Worm (Caenorhabditis elegans): ENCODE measurements around the gene cwp-5.
A peak's percentile ranks its signal among the peaks of the same experiment; 100 is the strongest.

cwp-5 gene

DNA sequence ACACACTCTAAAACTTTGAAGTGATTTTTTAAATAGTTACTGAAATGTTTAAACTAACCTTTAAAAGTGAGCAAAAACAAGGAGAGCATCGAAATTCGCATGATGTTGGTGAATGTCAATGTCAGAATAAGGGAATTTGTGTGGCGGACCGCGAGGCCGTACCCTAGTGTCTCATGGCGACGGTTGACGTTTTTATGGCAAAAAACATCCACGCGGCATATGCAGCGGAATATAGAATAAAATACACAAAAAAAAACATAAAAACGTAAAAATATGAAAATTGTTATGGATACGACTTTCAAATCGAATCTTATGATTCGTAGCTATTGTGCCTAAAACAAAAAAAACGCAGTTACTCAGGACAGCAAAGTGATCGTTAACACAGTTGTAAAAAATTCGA is at the start of gene cwp-5:
Gene cwp-5, minus strand, starts transcription at position 101 of the 400 bp plus-strand sequence.
- no peak for TF ChIP-seq elt-2 (tag; optimal IDR thresholded peaks at IDR 0.05)
- TF ChIP-seq lin-15B (tag; optimal IDR thresholded peaks at IDR 0.05), result no peak
- TF ChIP-seq hlh-17 (GFP tag; optimal IDR thresholded peaks at IDR 0.05; ENCODE audit: borderline replicate concordance), result no peak
- no peak for TF ChIP-seq egl-27 (tag; optimal IDR thresholded peaks at IDR 0.05)
- no peak for TF ChIP-seq ceh-8 (GFP tag; optimal IDR thresholded peaks at IDR 0.05)
- no peak for TF ChIP-seq nhr-20 (tag; optimal IDR thresholded peaks at IDR 0.05)
- no peak for TF ChIP-seq hpl-2 (GFP tag; optimal IDR thresholded peaks at IDR 0.05)
- TF ChIP-seq lin-13 (GFP tag; optimal IDR thresholded peaks at IDR 0.05), result no peak
- TF ChIP-seq lin-14 (GFP tag; optimal IDR thresholded peaks at IDR 0.05), result no peak

DNA sequence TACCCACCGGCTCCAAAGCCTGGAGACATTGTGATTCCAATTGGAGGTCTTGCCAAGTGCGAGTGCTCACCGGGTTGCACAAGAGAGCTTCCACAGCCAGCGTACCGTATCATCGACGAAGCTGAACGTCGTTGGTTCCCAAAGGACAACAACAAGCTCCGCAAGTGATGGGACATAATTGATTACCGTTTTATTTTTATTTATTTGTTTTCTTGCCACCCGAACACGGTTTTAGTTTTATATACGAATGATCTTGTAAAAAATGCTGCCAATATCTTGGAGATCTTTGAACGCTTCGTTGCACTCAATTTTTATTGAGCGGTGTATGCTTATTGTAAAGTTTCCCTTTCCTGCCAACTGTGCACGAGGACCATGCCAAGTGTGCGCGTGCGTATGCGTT is 48.4 kb upstream of the cwp-5 start, which contains the start of gene K08H2.4:
Gene K08H2.4, plus strand, starts transcription at position 301 of the 400 bp plus-strand sequence.
- TF ChIP-seq efl-1 (optimal IDR thresholded peaks at IDR 0.05) (no peak), efl-1 (GFP tag; optimal IDR thresholded peaks at IDR 0.05 in 1 of 2) (peak in 1 of 2 experiments; percentile 40), lin-13 (GFP tag; optimal IDR thresholded peaks at IDR 0.05) (no peak)

DNA sequence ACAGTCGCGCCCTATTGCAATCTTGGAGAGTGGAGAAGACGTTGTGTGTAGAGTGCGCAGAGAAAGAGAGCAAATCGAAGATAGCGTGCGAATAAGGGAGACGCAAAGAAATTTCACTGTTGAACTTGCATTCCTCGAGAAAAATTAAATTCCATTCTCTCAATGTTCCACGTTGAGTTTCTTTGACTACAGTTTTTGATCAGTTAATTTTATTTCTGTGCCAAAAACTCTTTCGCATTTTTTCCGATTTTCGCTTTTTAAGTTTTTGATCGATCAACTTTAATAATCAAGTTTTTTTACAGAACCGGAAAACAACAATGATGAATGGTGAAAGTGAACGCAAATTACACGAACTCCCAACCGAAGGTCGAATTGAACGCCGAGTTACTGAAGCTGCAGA is 47.3 kb upstream of the cwp-5 start, which contains the start of gene K08H2.3:
Gene K08H2.3, plus strand, starts transcription at position 301 of the 400 bp plus-strand sequence.
- TF ChIP-seq ztf-11 (tag; optimal IDR thresholded peaks at IDR 0.05) (no peak), nhr-85 (tag) (no peak), snu-23 (GFP tag; optimal IDR thresholded peaks at IDR 0.05) (no peak), fkh-8 (tag; optimal IDR thresholded peaks at IDR 0.05) (no peak)

DNA sequence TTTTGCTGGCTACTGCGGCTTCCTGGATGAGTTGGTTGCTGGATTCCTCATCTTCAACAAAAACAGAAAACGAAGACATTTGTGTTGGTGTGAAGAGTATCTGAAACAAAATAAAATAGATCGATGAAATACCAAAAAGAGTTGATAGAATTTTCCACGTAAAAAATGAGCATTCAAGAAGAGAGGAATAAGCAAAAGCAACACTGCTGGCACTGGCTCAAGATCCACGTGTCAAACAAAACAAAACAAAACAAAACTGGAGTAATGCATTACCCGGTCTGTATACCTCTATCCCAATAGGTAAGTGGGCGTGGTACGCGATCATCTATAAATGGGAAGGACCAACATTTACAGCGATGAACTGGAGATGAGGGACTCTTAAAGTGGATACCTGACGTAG is 45.1 kb upstream of the cwp-5 start, which contains the start of gene K08H2.2:
Gene K08H2.2, minus strand, starts transcription at position 101 of the 400 bp plus-strand sequence.
- TF ChIP-seq nhr-47 (tag; optimal IDR thresholded peaks at IDR 0.05) (no peak), tlp-1 (tag; optimal IDR thresholded peaks at IDR 0.05) (no peak), isw-1 (GFP tag; IDR thresholded peaks at IDR 0.05) (no peak), nhr-77 (tag; optimal IDR thresholded peaks at IDR 0.05) (no peak)

DNA sequence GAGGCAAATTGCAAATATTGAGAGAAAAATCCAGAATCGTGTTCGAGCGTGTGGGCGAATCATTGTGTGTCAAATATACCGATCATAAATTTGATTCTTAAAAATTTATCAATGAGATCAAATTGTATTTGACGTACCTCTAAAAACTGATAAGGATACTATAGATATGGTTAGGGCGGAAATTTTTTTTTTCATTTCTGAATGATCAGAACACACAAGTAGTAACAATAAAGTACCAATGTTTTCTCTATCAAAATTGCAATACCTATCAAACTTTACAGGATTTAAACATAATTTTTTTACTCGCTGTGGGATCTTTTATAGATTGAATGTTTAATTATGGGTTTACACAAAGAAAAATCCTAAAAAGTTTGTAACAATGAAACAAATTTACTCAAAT is 42.5 kb upstream of the cwp-5 start, which contains the start of gene bgnt-1.5:
Gene bgnt-1.5, minus strand, starts transcription at position 101 of the 400 bp plus-strand sequence.
- TF ChIP-seq grh-1 (GFP tag; IDR thresholded peaks at IDR 0.05) (no peak), mep-1 (tag; optimal IDR thresholded peaks at IDR 0.05) (no peak), mab-9 (GFP tag; IDR thresholded peaks at IDR 0.05) (no peak), nhr-20 (tag; optimal IDR thresholded peaks at IDR 0.05) (no peak), lir-3 (tag; optimal IDR thresholded peaks at IDR 0.05; ENCODE audit: poor library complexity) (no peak), rnt-1 (tag; optimal IDR thresholded peaks at IDR 0.05) (no peak), dsc-1 (tag; optimal IDR thresholded peaks at IDR 0.05) (no peak), fos-1 (tag; optimal IDR thresholded peaks at IDR 0.05) (no peak), elt-2 (tag; optimal IDR thresholded peaks at IDR 0.05) (no peak), lin-13 (GFP tag; optimal IDR thresholded peaks at IDR 0.05) (no peak)

DNA sequence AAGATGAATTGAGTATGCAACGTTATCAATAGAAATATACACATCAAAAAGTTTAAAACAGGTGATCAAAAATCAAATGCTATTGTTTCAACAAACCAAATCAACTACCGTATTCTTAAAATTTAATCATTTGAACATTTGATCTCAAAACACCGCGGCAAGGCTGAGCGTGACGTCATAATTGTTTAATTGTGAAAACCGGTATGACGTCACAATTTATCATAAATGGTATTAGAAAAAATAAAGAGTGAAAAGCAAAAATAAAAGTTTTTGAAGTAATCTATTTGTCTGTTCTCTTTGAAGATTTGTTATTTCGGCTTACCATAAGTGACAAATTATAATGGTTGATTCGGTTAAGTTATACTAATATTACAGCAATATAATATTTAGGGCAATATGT is 38.0 kb upstream of the cwp-5 start:
- TF ChIP-seq elt-2 (tag; optimal IDR thresholded peaks at IDR 0.05) (no peak), F16B12.6 (tag; optimal IDR thresholded peaks at IDR 0.05) (no peak), rnt-1 (tag; optimal IDR thresholded peaks at IDR 0.05) (no peak), C04F5.9 (tag; optimal IDR thresholded peaks at IDR 0.05) (no peak), pqm-1 (tag; optimal IDR thresholded peaks at IDR 0.05) (no peak), nhr-19 (GFP tag; conservative IDR thresholded peaks at IDR 0.05) (no peak), zag-1 (tag; optimal IDR thresholded peaks at IDR 0.05) (no peak)

Data from whole organism, L1 larva.